Fruit fly (Drosophila melanogaster) whole organism, pupa: ENCODE data around the gene CG16775.

Source experiments
- CG14655 ChIP-seq: fragments of 200-800 bp; sonication (Bioruptor generic); optimal IDR thresholded peaks from 3 replicates; lab custom pipeline; 2017; ENCODE audit warnings: mild to moderate bottlenecking, missing biosample characterization, missing genetic modification reagents, missing genetic modification characterization
- CG4496 ChIP-seq: fragments of 200-800 bp; sonication (Bioruptor generic); IDR thresholded peaks from 3 replicates; pipeline ENCODE4 v1.3.6; 2022; ENCODE audit warnings: missing biosample characterization, missing genetic modification characterization
- Ets98B ChIP-seq: fragments of 200-800 bp; sonication (Bioruptor generic); IDR thresholded peaks from 2 replicates; pipeline ENCODE4 v1.3.6; 2022; ENCODE audit warnings: missing biosample characterization, missing genetic modification characterization

dm6 chr3L:17887393-17887792 lies 948 bp upstream of the CG16775 start, which contains the start of gene CG7402:
- TF ChIP-seq CG14655 (GFP tag; lab: Kevin White, UChicago) (no peak), CG4496 (peak; percentile 53; the same call in 1 of the 3 replicates), Ets98B (GFP tag; lab: Robert Waterston, UW) (no peak)
